Worm (Caenorhabditis elegans) whole organism, L4 larva: ENCODE results near the gene met-2.

Experiments used
- R02D3.7 ChIP-seq: fragments of 150-350 bp; sonication (generic microtip); optimal IDR thresholded peaks from 3 replicates; lab custom pipeline; 2014; ENCODE audit warnings: missing biosample characterization, missing genetic modification characterization
- Y48G9A.11 ChIP-seq: fragments of 200-800 bp; sonication (Bioruptor generic); IDR thresholded peaks from 2 replicates; pipeline ENCODE4 v1.3.6; 2022; ENCODE audit warnings: missing genetic modification reagents, missing genetic modification characterization, missing compliant biosample characterization
- dmd-9 ChIP-seq: fragments of 200-800 bp; sonication (Bioruptor generic); IDR thresholded peaks from 2 replicates; pipeline ENCODE4 v1.3.6; 2022; ENCODE audit warnings: missing genetic modification reagents, missing genetic modification characterization, missing compliant biosample characterization
- egl-27 ChIP-seq: sonication (generic microtip); optimal IDR thresholded peaks from 3 replicates; lab custom pipeline; 2017; ENCODE audit warnings: missing biosample characterization, missing genetic modification reagents, missing genetic modification characterization
- fkh-10 ChIP-seq: fragments of 150-350 bp; optimal IDR thresholded peaks from 2 replicates; lab custom pipeline; 2014; ENCODE audit warnings: missing biosample characterization, missing genetic modification reagents, missing genetic modification characterization
- madf-9 ChIP-seq: fragments of 200-800 bp; sonication (Bioruptor generic); conservative IDR thresholded peaks from 2 replicates; pipeline ENCODE4 v1.3.6; 2022; ENCODE audit warnings: missing genetic modification reagents, missing genetic modification characterization, missing compliant biosample characterization
- nhr-11 ChIP-seq: fragments of 150-350 bp; optimal IDR thresholded peaks from 2 replicates; lab custom pipeline; 2014; ENCODE audit warnings: missing biosample characterization, missing genetic modification characterization
- nhr-25 ChIP-seq: sonication (generic microtip); optimal IDR thresholded peaks from 2 replicates; lab custom pipeline; 2017; ENCODE audit warnings: missing genetic modification characterization, mild to moderate bottlenecking, missing compliant biosample characterization, antibody characterized with exemption, moderate library complexity, borderline replicate concordance; ENCODE audit not compliant: insufficient read depth
- nhr-77 ChIP-seq: fragments of 150-350 bp; optimal IDR thresholded peaks from 2 replicates; lab custom pipeline; 2014; ENCODE audit warnings: missing biosample characterization, missing genetic modification characterization
- saeg-2 ChIP-seq: fragments of 200-800 bp; sonication (Bioruptor generic); IDR thresholded peaks from 2 replicates; pipeline ENCODE4 v1.3.6; 2022; ENCODE audit warnings: missing genetic modification reagents, missing genetic modification characterization, missing compliant biosample characterization
- ztf-11 ChIP-seq: fragments of 150-350 bp; optimal IDR thresholded peaks from 2 replicates; lab custom pipeline; 2014; ENCODE audit warnings: missing biosample characterization, missing genetic modification characterization

ce11 chrIII:8380645-8381044, 5.5 kb downstream of the met-2 start, which contains the start of gene R05D3.12:
- TF ChIP-seq egl-27 (tag; lab: Kevin White, UChicago), result no peak
- no peak for TF ChIP-seq dmd-9 (GFP tag; lab: Robert Waterston, UW)
- TF ChIP-seq madf-9 (GFP tag; lab: Robert Waterston, UW), result no peak
- TF ChIP-seq nhr-11 (tag; lab: Kevin White, UChicago), result no peak
- no peak for TF ChIP-seq nhr-77 (tag; lab: Kevin White, UChicago)
- TF ChIP-seq R02D3.7 (tag; lab: Kevin White, UChicago), result no peak
- no peak for TF ChIP-seq fkh-10 (GFP tag; lab: Kevin White, UChicago)
- TF ChIP-seq Y48G9A.11 (GFP tag; lab: Robert Waterston, UW), result no peak
- no peak for TF ChIP-seq ztf-11 (tag; lab: Kevin White, UChicago)
- no peak for TF ChIP-seq saeg-2 (GFP tag; lab: Robert Waterston, UW)
- no peak for TF ChIP-seq nhr-25 (tag; lab: Kevin White, UChicago)
